Worm (Caenorhabditis elegans) whole organism, L3 larva: ENCODE measurements around the gene rho-1.

Experiments used
- elt-3 ChIP-seq, 3 experiments: fragments of 150-350 bp in 1 of 3; sonication (generic microtip) in 2 of 3; optimal IDR thresholded peaks; 2 replicates in 2 of 3; 4 replicates in 1 of 3; lab custom pipeline; 2014 to 2017; ENCODE audit warnings: missing biosample characterization in 3 of 3, missing genetic modification characterization in 3 of 3
- jun-1 ChIP-seq: fragments of 150-350 bp; optimal IDR thresholded peaks from 2 replicates; lab custom pipeline; 2014; ENCODE audit warnings: missing biosample characterization, missing genetic modification reagents, missing genetic modification characterization
- nhr-23 ChIP-seq: fragments of 150-350 bp; optimal IDR thresholded peaks from 2 replicates; lab custom pipeline; 2014; ENCODE audit warnings: missing biosample characterization, missing genetic modification reagents, missing genetic modification characterization
- skn-1 ChIP-seq: fragments of 150-350 bp; optimal IDR thresholded peaks from 2 replicates; lab custom pipeline; 2014; ENCODE audit warnings: missing biosample characterization, missing genetic modification characterization
- zag-1 ChIP-seq: fragments of 150-350 bp; optimal IDR thresholded peaks from 2 replicates; lab custom pipeline; 2014; ENCODE audit warnings: missing biosample characterization, missing genetic modification characterization

- TF ChIP-seq skn-1 (no peak), nhr-23 (no peak), elt-3 (tag; optimal IDR thresholded peaks at IDR 0.05; lab: Kevin White, UChicago) (no peak), zag-1 (tag; lab: Kevin White, UChicago) (no peak), jun-1 (tag; lab: Kevin White, UChicago) (no peak)
Observed at ce11 chrIV:16503590-16504217, 14.9 kb upstream of the rho-1 start.
